Worm (Caenorhabditis elegans): ENCODE measurements around the gene gpdh-2.

The gpdh-2 gene

DNA sequence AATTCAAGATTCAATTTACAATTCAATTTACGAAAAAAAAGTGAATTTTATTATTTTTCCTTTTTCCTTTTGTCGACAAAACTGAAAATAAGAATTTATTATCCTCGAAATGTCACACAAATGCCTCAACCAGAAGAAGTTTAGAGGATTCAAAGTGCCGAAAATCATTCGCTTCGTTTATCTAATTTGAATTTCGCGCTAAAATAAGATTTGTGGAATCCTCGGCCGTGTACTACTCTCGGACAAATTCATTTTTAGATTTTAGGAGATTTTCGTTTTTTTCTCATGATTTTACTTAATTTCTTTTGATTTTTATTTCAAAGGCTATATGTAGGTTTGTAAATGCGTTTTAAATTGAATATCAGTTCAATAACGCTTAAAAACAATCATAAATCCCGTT is 10.4 kb downstream of the gpdh-2 start:
- no peak for TF ChIP-seq elt-1 (tag; optimal IDR thresholded peaks at IDR 0.05)
- TF ChIP-seq lin-15B (tag; optimal IDR thresholded peaks at IDR 0.05): no peak
- no peak for TF ChIP-seq pha-4 (tag; optimal IDR thresholded peaks at IDR 0.05)
- no peak for TF ChIP-seq unc-39 (tag; optimal IDR thresholded peaks at IDR 0.05)
- no peak for TF ChIP-seq zag-1 (tag; optimal IDR thresholded peaks at IDR 0.05)
- TF ChIP-seq R02D3.7 (tag; optimal IDR thresholded peaks at IDR 0.05): no peak
- TF ChIP-seq ztf-11 (tag; optimal IDR thresholded peaks at IDR 0.05): no peak
- TF ChIP-seq nhr-237 (tag; optimal IDR thresholded peaks at IDR 0.05): no peak
- TF ChIP-seq fkh-10 (GFP tag; optimal IDR thresholded peaks at IDR 0.05): no peak
- TF ChIP-seq elt-3 (tag; optimal IDR thresholded peaks at IDR 0.05): no peak
- TF ChIP-seq hmg-11 (tag; optimal IDR thresholded peaks at IDR 0.05): no peak
- TF ChIP-seq jun-1 (tag; optimal IDR thresholded peaks at IDR 0.05): no peak

DNA sequence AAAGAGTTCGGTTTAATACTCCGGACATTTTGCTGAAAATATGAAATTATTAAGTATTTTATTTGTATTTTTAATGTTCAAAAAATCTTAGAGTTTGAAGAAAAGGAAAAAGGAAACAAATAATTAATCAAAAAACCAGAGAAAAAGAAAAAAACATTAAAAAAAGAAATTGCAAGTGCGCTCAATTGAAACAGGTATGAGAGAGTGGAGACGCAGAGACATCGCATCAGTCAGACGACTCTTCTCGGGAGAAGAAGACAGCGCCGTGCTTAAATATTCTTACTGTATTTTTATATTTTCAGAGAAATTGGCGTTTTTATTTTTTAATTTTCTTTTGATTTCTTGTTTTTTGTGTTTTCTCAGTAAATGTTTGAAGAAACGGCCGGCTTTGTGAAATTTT is 10.9 kb downstream of the gpdh-2 start, which contains the start of gene mrpl-36:
Gene mrpl-36 (minus strand): TSS at position 34 of the 400 bp plus-strand sequence.
- TF ChIP-seq nfya-1 (tag; optimal IDR thresholded peaks at IDR 0.05; ENCODE audit: insufficient read depth) (peak; percentile 64), unc-39 (tag; optimal IDR thresholded peaks at IDR 0.05) (no peak), snpc-4 (tag; optimal IDR thresholded peaks at IDR 0.05) (peak; percentile 5), ceh-16 (tag; optimal IDR thresholded peaks at IDR 0.05) (no peak), egl-5 (tag; optimal IDR thresholded peaks at IDR 0.05) (peak; percentile 20), nhr-67 (tag; optimal IDR thresholded peaks at IDR 0.05) (no peak), nhr-12 (tag; optimal IDR thresholded peaks at IDR 0.05) (no peak), lsy-12 (tag; optimal IDR thresholded peaks at IDR 0.05) (no peak), nhr-11 (tag; optimal IDR thresholded peaks at IDR 0.05) (no peak), lin-39 (tag; optimal IDR thresholded peaks at IDR 0.05) (peak; percentile 10), ztf-11 (tag; optimal IDR thresholded peaks at IDR 0.05) (no peak), jun-1 (tag; optimal IDR thresholded peaks at IDR 0.05) (no peak), elt-2 (tag; optimal IDR thresholded peaks at IDR 0.05) (peak; percentile 0), mdl-1 (tag; optimal IDR thresholded peaks at IDR 0.05) (no peak), pha-4 (tag; optimal IDR thresholded peaks at IDR 0.05) (peak; percentile 55), mml-1 (tag; optimal IDR thresholded peaks at IDR 0.05) (no peak), ceh-9 (tag; optimal IDR thresholded peaks at IDR 0.05) (no peak), R02D3.7 (tag; optimal IDR thresholded peaks at IDR 0.05) (no peak), lin-15B (tag; optimal IDR thresholded peaks at IDR 0.05) (peak; percentile 73), aly-2 (tag; optimal IDR thresholded peaks at IDR 0.05) (no peak), zag-1 (tag; optimal IDR thresholded peaks at IDR 0.05) (no peak)

DNA sequence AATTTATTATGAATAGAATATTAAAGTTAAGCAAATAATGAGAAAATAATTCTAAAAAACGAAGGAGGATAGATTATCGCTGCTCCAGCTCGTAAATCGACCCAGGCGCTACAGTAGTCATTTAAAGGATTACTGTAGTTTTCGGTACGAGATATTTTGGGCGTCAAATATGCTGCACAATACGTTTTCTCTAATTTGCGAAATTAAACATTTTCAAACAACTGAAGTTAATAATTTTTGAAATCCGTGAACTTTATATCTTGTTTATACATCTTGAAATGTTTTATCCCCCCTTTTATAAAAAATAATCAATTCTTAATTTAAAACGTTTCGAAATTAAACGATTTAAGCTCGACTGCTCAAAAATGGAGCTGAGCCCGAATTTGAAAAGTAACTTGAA is 12.9 kb downstream of the gpdh-2 start, which contains the start of gene K11H3.2:
Gene K11H3.2 (plus strand): TSS at position 301 of the 400 bp plus-strand sequence.
- TF ChIP-seq lin-39 (tag; optimal IDR thresholded peaks at IDR 0.05): no peak
- no peak for TF ChIP-seq nhr-23 (tag; optimal IDR thresholded peaks at IDR 0.05)
- TF ChIP-seq nhr-11 (tag; optimal IDR thresholded peaks at IDR 0.05): no peak
- TF ChIP-seq elt-2 (tag; optimal IDR thresholded peaks at IDR 0.05): no peak
- TF ChIP-seq nhr-237 (tag; optimal IDR thresholded peaks at IDR 0.05): no peak
- TF ChIP-seq pqm-1 (tag; optimal IDR thresholded peaks at IDR 0.05): no peak
- no peak for TF ChIP-seq nhr-76 (tag; optimal IDR thresholded peaks at IDR 0.05)
- TF ChIP-seq sea-2 (GFP tag; optimal IDR thresholded peaks at IDR 0.05): no peak
- TF ChIP-seq elt-3 (tag; optimal IDR thresholded peaks at IDR 0.05): no peak
- no peak for TF ChIP-seq mml-1 (tag; optimal IDR thresholded peaks at IDR 0.05)
- TF ChIP-seq nhr-43 (tag; optimal IDR thresholded peaks at IDR 0.05; ENCODE audit: poor library complexity, severe bottlenecking): no peak
- no peak for TF ChIP-seq ceh-9 (tag; optimal IDR thresholded peaks at IDR 0.05)
- no peak for TF ChIP-seq aly-2 (tag; optimal IDR thresholded peaks at IDR 0.05)

DNA sequence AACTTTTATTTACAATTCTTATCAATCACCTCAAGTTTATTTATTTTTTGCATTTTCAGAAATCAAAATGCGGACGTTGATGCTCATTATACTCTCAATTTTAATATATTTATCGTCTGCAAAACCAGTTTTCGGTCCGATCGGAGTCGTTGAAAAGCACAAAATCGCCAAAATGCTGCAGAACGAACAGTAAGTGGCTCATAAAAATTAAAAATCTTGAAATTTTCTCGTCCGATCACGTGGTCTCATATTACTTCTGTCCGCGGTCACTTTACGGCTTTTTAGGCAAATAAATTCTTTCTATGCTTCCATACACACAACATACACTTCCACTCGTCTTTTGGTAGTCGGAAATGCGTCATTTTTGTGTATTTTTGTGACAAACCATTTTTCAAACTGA is 15.3 kb downstream of the gpdh-2 start, which contains the start of gene K11H3.5:
Gene K11H3.5 (plus strand): TSS at position 54 of the 400 bp plus-strand sequence.
- no peak for TF ChIP-seq nhr-43 (tag; optimal IDR thresholded peaks at IDR 0.05; ENCODE audit: poor library complexity, severe bottlenecking)
- TF ChIP-seq fkh-2 (tag; optimal IDR thresholded peaks at IDR 0.05): no peak
- TF ChIP-seq nhr-11 (tag; optimal IDR thresholded peaks at IDR 0.05): no peak
- TF ChIP-seq nhr-25 (tag; optimal IDR thresholded peaks at IDR 0.05): no peak
- TF ChIP-seq fkh-10 (GFP tag; optimal IDR thresholded peaks at IDR 0.05): no peak
- no peak for TF ChIP-seq R02D3.7 (tag; optimal IDR thresholded peaks at IDR 0.05)
- TF ChIP-seq ztf-11 (tag; optimal IDR thresholded peaks at IDR 0.05): no peak
- no peak for TF ChIP-seq aly-2 (tag; optimal IDR thresholded peaks at IDR 0.05)

DNA sequence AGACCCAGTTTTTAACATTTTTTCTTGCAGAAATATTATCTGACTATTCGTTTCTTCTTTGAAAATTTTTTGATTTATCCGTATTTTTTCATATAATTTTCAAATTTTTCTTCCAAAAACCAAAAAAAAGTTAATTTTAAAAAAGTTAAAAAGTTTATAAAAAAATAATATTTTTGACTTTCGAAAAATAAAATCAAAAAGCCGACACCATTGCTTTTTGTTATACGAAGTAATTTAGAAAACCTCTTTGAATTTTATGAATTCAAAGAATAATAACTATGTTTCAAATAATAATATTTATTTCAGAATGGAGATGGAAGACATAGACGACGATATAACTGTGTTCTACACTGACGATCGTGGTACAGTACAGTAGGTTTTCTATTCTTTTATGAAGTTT is 24.1 kb downstream of the gpdh-2 start, which contains the start of gene K11H3.8:
Gene K11H3.8 (plus strand): TSS at position 301 of the 400 bp plus-strand sequence.
- TF ChIP-seq nhr-12 (tag; optimal IDR thresholded peaks at IDR 0.05): no peak
- no peak for TF ChIP-seq tbx-2 (tag; optimal IDR thresholded peaks at IDR 0.05)
- no peak for TF ChIP-seq lin-39 (tag; optimal IDR thresholded peaks at IDR 0.05)
- TF ChIP-seq daf-12 (tag; optimal IDR thresholded peaks at IDR 0.05): no peak
- no peak for TF ChIP-seq nhr-11 (tag; optimal IDR thresholded peaks at IDR 0.05)
- no peak for TF ChIP-seq mml-1 (tag; optimal IDR thresholded peaks at IDR 0.05)
- TF ChIP-seq nhr-43 (tag; optimal IDR thresholded peaks at IDR 0.05; ENCODE audit: poor library complexity, severe bottlenecking): no peak
- TF ChIP-seq egl-5 (tag; optimal IDR thresholded peaks at IDR 0.05): no peak
- TF ChIP-seq pqm-1 (tag; optimal IDR thresholded peaks at IDR 0.05): no peak
- TF ChIP-seq ceh-16 (tag; optimal IDR thresholded peaks at IDR 0.05): no peak
- TF ChIP-seq ceh-28 (tag; optimal IDR thresholded peaks at IDR 0.05): no peak
- no peak for TF ChIP-seq ceh-9 (tag; optimal IDR thresholded peaks at IDR 0.05)
- TF ChIP-seq ztf-11 (tag; optimal IDR thresholded peaks at IDR 0.05): no peak
- TF ChIP-seq fos-1 (tag; optimal IDR thresholded peaks at IDR 0.05): no peak
- TF ChIP-seq elt-1 (tag; optimal IDR thresholded peaks at IDR 0.05): no peak

Measured in whole organism, L3 larva.